Worm (Caenorhabditis elegans): Measurements from ENCODE around the gene cyp-34A10.
A peak's percentile ranks its signal among the peaks of the same experiment; 100 is the strongest.

DNA sequence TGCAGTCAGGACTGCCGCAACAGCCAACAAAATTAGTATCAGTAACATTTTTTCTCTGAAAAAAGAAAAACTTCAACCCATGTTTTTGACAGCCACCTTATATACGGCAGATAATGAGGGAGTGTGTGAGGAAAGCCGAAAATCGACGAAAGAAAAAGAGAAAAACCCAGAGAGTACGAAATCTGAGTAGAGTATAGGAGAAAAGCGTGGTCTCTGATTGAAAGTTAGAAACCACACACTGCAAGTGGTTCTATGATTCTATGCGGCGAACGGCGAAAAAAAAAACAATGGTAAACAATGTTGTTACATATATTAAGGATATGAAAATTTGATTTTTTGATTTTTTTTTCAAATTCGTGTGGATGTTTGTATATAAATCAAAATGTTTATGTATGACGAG lies 5.0 kb downstream of the cyp-34A10 start, which contains the start of gene cyp-34A8:
- TF ChIP-seq pqm-1 (tag; optimal IDR thresholded peaks at IDR 0.05) (no peak), R02D3.7 (tag; optimal IDR thresholded peaks at IDR 0.05) (no peak), mdl-1 (tag; optimal IDR thresholded peaks at IDR 0.05) (peak in 1 of 2 experiments; percentile 24), unc-130 (GFP tag; optimal IDR thresholded peaks at IDR 0.05) (no peak), lin-13 (GFP tag; optimal IDR thresholded peaks at IDR 0.05) (no peak), attf-4 (tag; optimal IDR thresholded peaks at IDR 0.05) (no peak), unc-62 (GFP tag; optimal IDR thresholded peaks at IDR 0.05 in 1 of 2) (no peak), unc-62 (tag; optimal IDR thresholded peaks at IDR 0.05) (no peak)
